Fruit fly (Drosophila melanogaster): ENCODE data around the gene CG12814.
A peak's percentile ranks its signal among the peaks of the same experiment; 100 is the strongest.

Gene CG12814

dm6 chr3R:10134341-10134668 is 55.1 kb downstream of the CG12814 start (continued):
- TF ChIP-seq Ets96B (tag; optimal IDR thresholded peaks at IDR 0.05) (no peak), Blimp-1 (GFP tag; optimal IDR thresholded peaks at IDR 0.05) (no peak), lz (GFP tag; optimal IDR thresholded peaks at IDR 0.05) (peak; percentile 50), CG10669 (GFP tag; optimal IDR thresholded peaks at IDR 0.05) (no peak), dsx (GFP tag; optimal IDR thresholded peaks at IDR 0.05; ENCODE audit: poor library complexity, severe bottlenecking) (peak; percentile 41), Sox14 (GFP tag; optimal IDR thresholded peaks at IDR 0.05) (peak; percentile 22), CG15336 (GFP tag; IDR thresholded peaks at IDR 0.05) (no peak), eg (GFP tag; IDR thresholded peaks at IDR 0.05) (peak; percentile 23; the same call in 1 of the 3 replicates), cyc (GFP tag; optimal IDR thresholded peaks at IDR 0.05) (peak; percentile 53), achi (GFP tag; optimal IDR thresholded peaks at IDR 0.05) (peak; percentile 33), Sox15 (GFP tag; optimal IDR thresholded peaks at IDR 0.05) (no peak), CG11294 (GFP tag; IDR thresholded peaks at IDR 0.05) (no peak), Met (GFP tag; optimal IDR thresholded peaks at IDR 0.05) (peak; percentile 33)

dm6 chr3R:10133419-10134340 is 55.7 kb downstream of the CG12814 start:
- TF ChIP-seq CG8319 (GFP tag; optimal IDR thresholded peaks at IDR 0.05) (no peak), Sox15 (GFP tag; optimal IDR thresholded peaks at IDR 0.05) (no peak), ss (GFP tag; optimal IDR thresholded peaks at IDR 0.05) (peak in 1 of 2 experiments; percentile 48), achi (GFP tag; optimal IDR thresholded peaks at IDR 0.05) (no peak), Hr39 (GFP tag; optimal IDR thresholded peaks at IDR 0.05) (no peak), vri (GFP tag; optimal IDR thresholded peaks at IDR 0.05) (peak; percentile 80), Hr38 (GFP tag; optimal IDR thresholded peaks at IDR 0.05) (no peak), CG9139 (GFP tag; optimal IDR thresholded peaks at IDR 0.05) (peak; percentile 3), esn (GFP tag; optimal IDR thresholded peaks at IDR 0.05) (no peak), fkh (GFP tag; optimal IDR thresholded peaks at IDR 0.05) (no peak), CG6854 (GFP tag; optimal IDR thresholded peaks at IDR 0.05) (no peak), CG11762 (GFP tag; optimal IDR thresholded peaks at IDR 0.05; ENCODE audit: insufficient read depth) (no peak), CG4318 (GFP tag; optimal IDR thresholded peaks at IDR 0.05) (no peak), Smox (GFP tag; optimal IDR thresholded peaks at IDR 0.05) (no peak), CG6808 (GFP tag; optimal IDR thresholded peaks at IDR 0.05) (no peak), dsx (GFP tag; optimal IDR thresholded peaks at IDR 0.05; ENCODE audit: poor library complexity, severe bottlenecking) (no peak), CG11294 (GFP tag; IDR thresholded peaks at IDR 0.05) (no peak), CG6792 (GFP tag; optimal IDR thresholded peaks at IDR 0.05) (no peak), cyc (GFP tag; optimal IDR thresholded peaks at IDR 0.05) (no peak), Eip93F (GFP tag; optimal IDR thresholded peaks at IDR 0.05) (no peak), topi (GFP tag; optimal IDR thresholded peaks at IDR 0.05) (no peak), Eip78C (GFP tag) (peak; percentile 75), CG15336 (GFP tag; IDR thresholded peaks at IDR 0.05) (no peak), Lpt (GFP tag; optimal IDR thresholded peaks at IDR 0.05) (no peak), CG3919 (GFP tag; optimal IDR thresholded peaks at IDR 0.05) (no peak), CG32006 (GFP tag; optimal IDR thresholded peaks at IDR 0.05) (no peak), OdsH (GFP tag; optimal IDR thresholded peaks at IDR 0.05) (no peak), CG7368 (GFP tag; optimal IDR thresholded peaks at IDR 0.05) (no peak), Ets96B (tag; optimal IDR thresholded peaks at IDR 0.05) (no peak), fd59A (GFP tag; optimal IDR thresholded peaks at IDR 0.05) (no peak), Eip75B (GFP tag; optimal IDR thresholded peaks at IDR 0.05) (no peak), spab (GFP tag; optimal IDR thresholded peaks at IDR 0.05) (no peak), fd85E (GFP tag; optimal IDR thresholded peaks at IDR 0.05) (peak; percentile 29), CG31627 (GFP tag; optimal IDR thresholded peaks at IDR 0.05) (no peak), Sox14 (GFP tag; optimal IDR thresholded peaks at IDR 0.05) (peak; percentile 56), Hr4 (GFP tag; optimal IDR thresholded peaks at IDR 0.05) (no peak), CG1621 (tag; optimal IDR thresholded peaks at IDR 0.05) (no peak), salr (GFP tag; optimal IDR thresholded peaks at IDR 0.05) (no peak), dac (GFP tag; optimal IDR thresholded peaks at IDR 0.05) (no peak), CG16779 (tag; optimal IDR thresholded peaks at IDR 0.05) (no peak), CG8632 (GFP tag; optimal IDR thresholded peaks at IDR 0.05) (no peak), Blimp-1 (GFP tag; optimal IDR thresholded peaks at IDR 0.05) (no peak), Ets21C (GFP tag; optimal IDR thresholded peaks at IDR 0.05) (no peak)

Measured in whole organism, prepupa.